Fruit fly (Drosophila melanogaster): ENCODE measurements around the gene CG13022.
A peak's percentile ranks its signal among the peaks of the same experiment; 100 is the strongest.
"Not testable (repeated sequence)": the region's sequence is repeated elsewhere in the genome, so short reads cannot be mapped to it uniquely, and the experiment has no call there.

The CG13022 gene

dm6 chr3L:16956003-16956767 is 17.4 kb upstream of the CG13022 start:
- no peak for TF ChIP-seq Snoo (tag; optimal IDR thresholded peaks at IDR 0.05)
- TF ChIP-seq CG14655 (GFP tag; optimal IDR thresholded peaks at IDR 0.05), result peak; percentile 45
- TF ChIP-seq CG4496 (GFP tag; IDR thresholded peaks at IDR 0.05), result peak; percentile 75
- TF ChIP-seq Pif1B (GFP tag; optimal IDR thresholded peaks at IDR 0.05), result peak; percentile 14
- TF ChIP-seq CG8159 (tag; optimal IDR thresholded peaks at IDR 0.05), result peak; percentile 36
- TF ChIP-seq CG9948 (tag; optimal IDR thresholded peaks at IDR 0.05), result peak; percentile 23
- peak; percentile 45 for TF ChIP-seq CG15710 (tag; optimal IDR thresholded peaks at IDR 0.05)
- TF ChIP-seq CG34367 (tag; optimal IDR thresholded peaks at IDR 0.05), result no peak
- 0 out of 3 replicates have a peak, but pooled peaks have one; percentile 26 for TF ChIP-seq fd96Ca (GFP tag; IDR thresholded peaks at IDR 0.05)
- peak; percentile 25 for TF ChIP-seq CG17806 (tag; optimal IDR thresholded peaks at IDR 0.05)
- TF ChIP-seq CG12605 (GFP tag; IDR thresholded peaks at IDR 0.05), result no peak
- TF ChIP-seq CG8301 (tag; optimal IDR thresholded peaks at IDR 0.05), result peak; percentile 9
- peak; percentile 44 for TF ChIP-seq EcR (GFP tag; optimal IDR thresholded peaks at IDR 0.05)
- peak; percentile 13; the same call in 1 of the 2 replicates for TF ChIP-seq Ets98B (GFP tag; IDR thresholded peaks at IDR 0.05)
- peak; percentile 10 for TF ChIP-seq CG32121 (GFP tag; IDR thresholded peaks at IDR 0.05)
- TF ChIP-seq D1 (tag; optimal IDR thresholded peaks at IDR 0.05), result no peak
- TF ChIP-seq gl (tag; optimal IDR thresholded peaks at IDR 0.05), result no peak

- TF ChIP-seq CG4496 (GFP tag; IDR thresholded peaks at IDR 0.05) (no peak), Pif1A (GFP tag; optimal IDR thresholded peaks at IDR 0.05) (no peak), CG34367 (tag; optimal IDR thresholded peaks at IDR 0.05) (no peak), gl (tag; optimal IDR thresholded peaks at IDR 0.05) (no peak)
These were observed 16.7 kb upstream of the CG13022 start for dm6 chr3L:16955219-16956002.

- not testable (repeated sequence) for TF ChIP-seq CG9948, Snoo, CG8159 (tag; optimal IDR thresholded peaks at IDR 0.05)
These were observed 15.8 kb upstream of the CG13022 start, which contains the start of gene Ogdh for dm6 chr3L:16954522-16954921. Gene Ogdh (plus strand): TSS chr3L:16954822.

dm6 chr3L:16944061-16944460 is 5.3 kb upstream of the CG13022 start, which contains the start of gene Obp73a:
Gene Obp73a (plus strand): TSS chr3L:16944361.
- no peak for TF ChIP-seq CG32121 (GFP tag; IDR thresholded peaks at IDR 0.05)
- peak; percentile 46 for TF ChIP-seq CG14655 (GFP tag; optimal IDR thresholded peaks at IDR 0.05)
- no peak for TF ChIP-seq CG8159 (tag; optimal IDR thresholded peaks at IDR 0.05)
- TF ChIP-seq Pif1A (GFP tag; optimal IDR thresholded peaks at IDR 0.05), result no peak
- TF ChIP-seq CG8301 (tag; optimal IDR thresholded peaks at IDR 0.05), result peak; percentile 31
- no peak for TF ChIP-seq Snoo (tag; optimal IDR thresholded peaks at IDR 0.05)
- TF ChIP-seq CG9948 (tag; optimal IDR thresholded peaks at IDR 0.05), result no peak
- no peak for TF ChIP-seq CG12605 (GFP tag; IDR thresholded peaks at IDR 0.05)
- TF ChIP-seq Ets98B (GFP tag; IDR thresholded peaks at IDR 0.05), result peak; percentile 10; the same call in 1 of the 2 replicates

dm6 chr3L:16941319-16941718 is 2.6 kb upstream of the CG13022 start:
- no peak for TF ChIP-seq CG10348 (GFP tag; IDR thresholded peaks at IDR 0.05)
- TF ChIP-seq gl (tag; optimal IDR thresholded peaks at IDR 0.05), result peak; percentile 12
- peak; percentile 23 for TF ChIP-seq CG9948 (tag; optimal IDR thresholded peaks at IDR 0.05)
- peak; percentile 32 for TF ChIP-seq Pif1B (GFP tag; optimal IDR thresholded peaks at IDR 0.05)
- TF ChIP-seq CG8301 (tag; optimal IDR thresholded peaks at IDR 0.05), result peak; percentile 31
- TF ChIP-seq CG17806 (tag; optimal IDR thresholded peaks at IDR 0.05), result peak; percentile 45
- TF ChIP-seq EcR (GFP tag; optimal IDR thresholded peaks at IDR 0.05), result no peak
- TF ChIP-seq Pif1A (GFP tag; optimal IDR thresholded peaks at IDR 0.05), result peak; percentile 58
- no peak for TF ChIP-seq CG12605 (GFP tag; IDR thresholded peaks at IDR 0.05)
- no peak for TF ChIP-seq CG4496 (GFP tag; IDR thresholded peaks at IDR 0.05)
- TF ChIP-seq CG8159 (tag; optimal IDR thresholded peaks at IDR 0.05), result peak; percentile 45
- no peak for TF ChIP-seq Ets98B (GFP tag; IDR thresholded peaks at IDR 0.05)
- no peak for TF ChIP-seq CG32121 (GFP tag; IDR thresholded peaks at IDR 0.05)
- TF ChIP-seq CG34367 (tag; optimal IDR thresholded peaks at IDR 0.05), result peak; percentile 49
- TF ChIP-seq D1 (tag; optimal IDR thresholded peaks at IDR 0.05), result no peak
- TF ChIP-seq Snoo (tag; optimal IDR thresholded peaks at IDR 0.05), result no peak
- peak; percentile 58 for TF ChIP-seq CG14655 (GFP tag; optimal IDR thresholded peaks at IDR 0.05)
- TF ChIP-seq rn (GFP tag; IDR thresholded peaks at IDR 0.05), result no peak
- no peak for TF ChIP-seq fd96Ca (GFP tag; IDR thresholded peaks at IDR 0.05)
- TF ChIP-seq CG15710 (tag; optimal IDR thresholded peaks at IDR 0.05), result peak; percentile 63
- TF ChIP-seq CG13204 (GFP tag; optimal IDR thresholded peaks at IDR 0.05), result peak; percentile 73

dm6 chr3L:16936689-16937088 is 2.1 kb downstream of the CG13022 start:
- TF ChIP-seq CG32121 (GFP tag; IDR thresholded peaks at IDR 0.05) (no peak), EcR (GFP tag; optimal IDR thresholded peaks at IDR 0.05) (peak; percentile 93)
